Worm (Caenorhabditis elegans): ENCODE data around the gene unc-27.

Gene unc-27

ce11 chrX:8787689-8788222 is 1.5 kb upstream of the unc-27 start:
- no peak for TF ChIP-seq xbp-1 (tag; optimal IDR thresholded peaks at IDR 0.05)
- TF ChIP-seq ceh-8 (GFP tag; optimal IDR thresholded peaks at IDR 0.05): no peak
- no peak for TF ChIP-seq lin-15B (tag; optimal IDR thresholded peaks at IDR 0.05)
- TF ChIP-seq egl-27 (tag; optimal IDR thresholded peaks at IDR 0.05): no peak
- TF ChIP-seq blmp-1 (tag; optimal IDR thresholded peaks at IDR 0.05): no peak
- TF ChIP-seq ceh-63 (GFP tag; optimal IDR thresholded peaks at IDR 0.05): no peak
- TF ChIP-seq nhr-71 (tag; optimal IDR thresholded peaks at IDR 0.05): peak; percentile 20
- TF ChIP-seq C34B4.2 (tag; optimal IDR thresholded peaks at IDR 0.05): no peak
- TF ChIP-seq lin-39 (tag; optimal IDR thresholded peaks at IDR 0.05): peak; percentile 7
- TF ChIP-seq zip-4 (GFP tag; optimal IDR thresholded peaks at IDR 0.05): no peak
- peak; percentile 45 for TF ChIP-seq lin-14 (GFP tag; optimal IDR thresholded peaks at IDR 0.05)
- TF ChIP-seq snpc-4 (tag; optimal IDR thresholded peaks at IDR 0.05): no peak
- no peak for TF ChIP-seq unc-62 (GFP tag; optimal IDR thresholded peaks at IDR 0.05)
- peak; percentile 44 for TF ChIP-seq rnt-1 (tag; optimal IDR thresholded peaks at IDR 0.05)
- peak in 1 of 3 experiments; percentile 9 for TF ChIP-seq ceh-82 (tag; optimal IDR thresholded peaks at IDR 0.05)
- no peak for TF ChIP-seq elt-2 (tag; optimal IDR thresholded peaks at IDR 0.05)
- no peak for TF ChIP-seq pax-3 (tag; optimal IDR thresholded peaks at IDR 0.05)
- TF ChIP-seq egl-13 (tag; optimal IDR thresholded peaks at IDR 0.05): no peak
- TF ChIP-seq dsc-1 (tag; optimal IDR thresholded peaks at IDR 0.05): no peak
- TF ChIP-seq hlh-17 (GFP tag; optimal IDR thresholded peaks at IDR 0.05; ENCODE audit: borderline replicate concordance): no peak
- TF ChIP-seq C16A3.4 (tag; optimal IDR thresholded peaks at IDR 0.05): no peak
- no peak for TF ChIP-seq grh-1 (GFP tag; IDR thresholded peaks at IDR 0.05)
- no peak for TF ChIP-seq nhr-47 (tag; optimal IDR thresholded peaks at IDR 0.05)
- no peak for TF ChIP-seq unc-98 (GFP tag; IDR thresholded peaks at IDR 0.05)
- no peak for TF ChIP-seq sox-4 (tag; optimal IDR thresholded peaks at IDR 0.05)
- no peak for TF ChIP-seq lir-3 (tag; optimal IDR thresholded peaks at IDR 0.05; ENCODE audit: poor library complexity)
- peak; percentile 81 for TF ChIP-seq pag-3 (tag; optimal IDR thresholded peaks at IDR 0.05; ENCODE audit: borderline replicate concordance, insufficient read depth)

- no peak for TF ChIP-seq unc-86 (tag; optimal IDR thresholded peaks at IDR 0.05)
- no peak for TF ChIP-seq snu-23 (GFP tag; optimal IDR thresholded peaks at IDR 0.05)
- no peak for TF ChIP-seq mef-2 (tag; optimal IDR thresholded peaks at IDR 0.05)
- TF ChIP-seq snpc-4 (tag; optimal IDR thresholded peaks at IDR 0.05): no peak
- TF ChIP-seq ceh-90 (tag; optimal IDR thresholded peaks at IDR 0.05): no peak
- no peak for TF ChIP-seq aly-2 (tag; optimal IDR thresholded peaks at IDR 0.05)
- no peak for TF ChIP-seq nhr-85 (tag)
- TF ChIP-seq mab-9 (GFP tag; IDR thresholded peaks at IDR 0.05): no peak
- TF ChIP-seq C04F5.9 (tag; optimal IDR thresholded peaks at IDR 0.05): no peak
- TF ChIP-seq lsy-2 (tag; optimal IDR thresholded peaks at IDR 0.05): no peak
- no peak for TF ChIP-seq C34B4.2 (tag; optimal IDR thresholded peaks at IDR 0.05)
- TF ChIP-seq egl-27 (tag; optimal IDR thresholded peaks at IDR 0.05): no peak
- TF ChIP-seq ztf-11 (tag; optimal IDR thresholded peaks at IDR 0.05): no peak
- TF ChIP-seq blmp-1 (tag; optimal IDR thresholded peaks at IDR 0.05): no peak
- TF ChIP-seq pqm-1 (tag; optimal IDR thresholded peaks at IDR 0.05): no peak
- no peak for TF ChIP-seq irx-1 (tag; optimal IDR thresholded peaks at IDR 0.05)
- TF ChIP-seq nhr-12 (tag; optimal IDR thresholded peaks at IDR 0.05): no peak
- no peak for TF ChIP-seq zip-4 (GFP tag; optimal IDR thresholded peaks at IDR 0.05)
- no peak for TF ChIP-seq unc-62 (GFP tag; optimal IDR thresholded peaks at IDR 0.05)
Measured at ce11 chrX:8790093-8790492, 837 bp downstream of the unc-27 start.
